Worm (Caenorhabditis elegans): Measurements from ENCODE around the gene rbc-2.
"Not testable (repeated sequence)": the region's sequence is repeated elsewhere in the genome, so short reads cannot be mapped to it uniquely, and the experiment has no call there.

- not testable (repeated sequence) for TF ChIP-seq ceh-13 (GFP tag; optimal IDR thresholded peaks at IDR 0.05); B0310.2 (tag; optimal IDR thresholded peaks at IDR 0.05); ama-1 (optimal IDR thresholded peaks at IDR 0.05); ets-7 (tag; optimal IDR thresholded peaks at IDR 0.05); hmg-4 (GFP tag; optimal IDR thresholded peaks at IDR 0.05)
- TF ChIP-seq flt-1 (GFP tag; IDR thresholded peaks at IDR 0.05), result peak; percentile 97
- TF ChIP-seq tbx-37 (GFP tag; conservative IDR thresholded peaks at IDR 0.05), result peak; percentile 99
These were observed 29.2 kb downstream of the rbc-2 start for ce11 chrIII:2499275-2499674.

Data from whole organism, early embryonic.